Fruit fly (Drosophila melanogaster) whole organism, prepupa: ENCODE data around the gene CG14219.

Experiments
- CG3032 ChIP-seq: fragments of 200-800 bp; optimal IDR thresholded peaks from 2 replicates; lab custom pipeline; 2019; ENCODE audit warnings: missing biosample characterization, mild to moderate bottlenecking, missing genetic modification characterization, moderate library complexity
- CG8319 ChIP-seq: fragments of 200-800 bp; sonication (Bioruptor generic); optimal IDR thresholded peaks from 3 replicates; lab custom pipeline; 2016; ENCODE audit warnings: missing biosample characterization, missing genetic modification characterization
- Eip78C ChIP-seq: fragments of 200-800 bp; sonication (Bioruptor generic); peaks from one replicate; lab custom pipeline; 2016; ENCODE audit warnings: missing biosample characterization, missing genetic modification characterization

Gene CG14219

dm6 chrX:19545865-19546657 lies 43.9 kb downstream of the CG14219 start:
- no peak for TF ChIP-seq CG3032 (tag; lab: Kevin White, UChicago)
- TF ChIP-seq Eip78C (GFP tag; lab: Kevin White, UChicago), result peak; percentile 8
- TF ChIP-seq CG8319, result no peak
